Worm (Caenorhabditis elegans) whole organism, L1 larva: Measurements from ENCODE around the gene ZC132.3.

Experiments
- C04F5.9 ChIP-seq: sonication (generic microtip); optimal IDR thresholded peaks from 2 replicates; lab custom pipeline; 2016; ENCODE audit warnings: missing genetic modification characterization, missing compliant biosample characterization
- C34B4.2 ChIP-seq: sonication (generic microtip); optimal IDR thresholded peaks from 2 replicates; lab custom pipeline; 2017; ENCODE audit warnings: mild to moderate bottlenecking, missing genetic modification characterization, missing compliant biosample characterization
- F16B12.6 ChIP-seq: fragments of 150-350 bp; optimal IDR thresholded peaks from 2 replicates; lab custom pipeline; 2014; ENCODE audit warnings: missing biosample characterization, missing genetic modification characterization
- Y116A8C.19 ChIP-seq: sonication (generic microtip); optimal IDR thresholded peaks from 2 replicates; lab custom pipeline; 2016; ENCODE audit warnings: missing compliant biosample characterization, missing genetic modification characterization, borderline replicate concordance
- aha-1 ChIP-seq: fragments of 150-350 bp; optimal IDR thresholded peaks from 2 replicates; lab custom pipeline; 2014; ENCODE audit warnings: missing biosample characterization, missing genetic modification characterization
- alr-1 ChIP-seq: fragments of 200-800 bp; sonication (Bioruptor generic); optimal IDR thresholded peaks from 2 replicates; lab custom pipeline; 2018; ENCODE audit warnings: borderline replicate concordance, mild to moderate bottlenecking, missing genetic modification characterization, missing compliant biosample characterization
- ama-1 ChIP-seq: fragments of 150-350 bp; optimal IDR thresholded peaks from 2 replicates; lab custom pipeline; 2014
- blmp-1 ChIP-seq: fragments of 150-350 bp; optimal IDR thresholded peaks from 2 replicates; lab custom pipeline; 2014; ENCODE audit warnings: missing biosample characterization, missing genetic modification characterization
- ceh-63 ChIP-seq: fragments of 200-800 bp; sonication (Bioruptor generic); optimal IDR thresholded peaks from 2 replicates; lab custom pipeline; 2018; ENCODE audit warnings: mild to moderate bottlenecking, missing genetic modification characterization, missing compliant biosample characterization
- ceh-8 ChIP-seq: fragments of 200-800 bp; sonication (Bioruptor generic); optimal IDR thresholded peaks from 2 replicates; lab custom pipeline; 2018; ENCODE audit warnings: mild to moderate bottlenecking, missing genetic modification characterization, moderate library complexity, missing compliant biosample characterization
- ceh-82 ChIP-seq, 3 experiments: fragments of 150-350 bp in 1 of 3; sonication (generic microtip) in 2 of 3; optimal IDR thresholded peaks; 2 replicates each; lab custom pipeline; 2014 to 2017; ENCODE audit warnings: missing biosample characterization in 3 of 3, missing genetic modification characterization in 3 of 3
- egl-13 ChIP-seq: sonication (generic microtip); optimal IDR thresholded peaks from 2 replicates; lab custom pipeline; 2016; ENCODE audit warnings: missing genotype, missing genetic modification reagents, missing genetic modification characterization, missing compliant biosample characterization
- egl-27 ChIP-seq, 2 experiments: fragments of 150-350 bp in 1 of 2; sonication (generic microtip); optimal IDR thresholded peaks; 3 replicates each; lab custom pipeline; 2017 to 2018; ENCODE audit warnings: missing biosample characterization in 2 of 2, missing genetic modification characterization in 2 of 2, missing genetic modification reagents in 2 of 2
- ets-5 ChIP-seq: fragments of 200-800 bp; sonication (Bioruptor generic); IDR thresholded peaks from 2 replicates; pipeline ENCODE4 v1.3.6; 2022; ENCODE audit warnings: missing genetic modification characterization, missing compliant biosample characterization
- fkh-10 ChIP-seq: sonication (generic microtip); optimal IDR thresholded peaks from 2 replicates; lab custom pipeline; 2017; ENCODE audit warnings: missing biosample characterization, missing genetic modification reagents, missing genetic modification characterization
- fos-1 ChIP-seq: fragments of 150-350 bp; optimal IDR thresholded peaks from 2 replicates; lab custom pipeline; 2014; ENCODE audit warnings: missing biosample characterization, missing genetic modification characterization
- grh-1 ChIP-seq: fragments of 200-800 bp; sonication (Bioruptor generic); IDR thresholded peaks from 2 replicates; pipeline ENCODE4 v1.3.6; 2022; ENCODE audit warnings: missing genetic modification reagents, missing genetic modification characterization, missing compliant biosample characterization
- hlh-17 ChIP-seq: fragments of 200-800 bp; sonication (Bioruptor generic); optimal IDR thresholded peaks from 2 replicates; lab custom pipeline; 2018; ENCODE audit warnings: missing genetic modification characterization, mild to moderate bottlenecking, missing compliant biosample characterization, moderate library complexity, borderline replicate concordance
- hpl-2 ChIP-seq: fragments of 150-350 bp; optimal IDR thresholded peaks from 2 replicates; lab custom pipeline; 2014; ENCODE audit warnings: missing biosample characterization, missing genetic modification reagents, missing genetic modification characterization
- isw-1 ChIP-seq: fragments of 200-800 bp; sonication (Bioruptor generic); IDR thresholded peaks from 2 replicates; pipeline ENCODE4 v1.3.6; 2022; ENCODE audit warnings: missing genetic modification characterization, missing compliant biosample characterization
- lin-15B ChIP-seq: fragments of 150-350 bp; sonication (generic microtip); optimal IDR thresholded peaks from 3 replicates; lab custom pipeline; 2014; ENCODE audit warnings: missing biosample characterization, missing genetic modification characterization
- lin-35 ChIP-seq, 2 experiments: fragments of 150-350 bp; optimal IDR thresholded peaks; 2 replicates each; lab custom pipeline; 2014; ENCODE audit warnings: missing biosample characterization in 2 of 2, missing genetic modification characterization in 2 of 2, missing genetic modification reagents in 2 of 2
- lin-39 ChIP-seq: fragments of 150-350 bp; optimal IDR thresholded peaks from 2 replicates; lab custom pipeline; 2014; ENCODE audit warnings: missing biosample characterization, missing genetic modification reagents, missing genetic modification characterization
- mab-9 ChIP-seq: fragments of 200-800 bp; sonication (Bioruptor generic); IDR thresholded peaks from 2 replicates; pipeline ENCODE4 v1.3.6; 2022; ENCODE audit warnings: missing genetic modification reagents, missing genetic modification characterization, missing compliant biosample characterization
- mef-2 ChIP-seq: fragments of 150-350 bp; optimal IDR thresholded peaks from 2 replicates; lab custom pipeline; 2014; ENCODE audit warnings: missing biosample characterization, missing genetic modification characterization
- nhr-11 ChIP-seq: fragments of 150-350 bp; optimal IDR thresholded peaks from 2 replicates; lab custom pipeline; 2014; ENCODE audit warnings: missing biosample characterization, missing genetic modification characterization
- nhr-12 ChIP-seq: sonication (generic microtip); optimal IDR thresholded peaks from 2 replicates; lab custom pipeline; 2017; ENCODE audit warnings: missing biosample characterization, missing genetic modification characterization
- nhr-71 ChIP-seq: sonication (generic microtip); optimal IDR thresholded peaks from 2 replicates; lab custom pipeline; 2016; ENCODE audit warnings: mild to moderate bottlenecking, missing genetic modification characterization, moderate library complexity, missing compliant biosample characterization
- nhr-77 ChIP-seq: fragments of 150-350 bp; optimal IDR thresholded peaks from 2 replicates; lab custom pipeline; 2014; ENCODE audit warnings: missing biosample characterization, missing genetic modification characterization
- nhr-85 ChIP-seq: sonication (generic microtip); peaks from one replicate; lab custom pipeline; 2016; ENCODE audit warnings: missing genetic modification characterization, inconsistent platforms, missing compliant biosample characterization
- snpc-4 ChIP-seq: fragments of 150-350 bp; optimal IDR thresholded peaks from 2 replicates; lab custom pipeline; 2014; ENCODE audit warnings: missing biosample characterization, missing genetic modification characterization
- snu-23 ChIP-seq: sonication (generic microtip); optimal IDR thresholded peaks from 2 replicates; lab custom pipeline; 2016; ENCODE audit warnings: missing genetic modification characterization, missing compliant biosample characterization
- swsn-7 ChIP-seq: sonication (generic microtip); optimal IDR thresholded peaks from 2 replicates; lab custom pipeline; 2016; ENCODE audit warnings: missing genetic modification characterization, missing compliant biosample characterization
- tbx-2 ChIP-seq: sonication (generic microtip); optimal IDR thresholded peaks from 2 replicates; lab custom pipeline; 2016; ENCODE audit warnings: missing genetic modification characterization, missing compliant biosample characterization
- unc-98 ChIP-seq: fragments of 200-800 bp; sonication (Bioruptor generic); IDR thresholded peaks from 2 replicates; pipeline ENCODE4 v1.3.6; 2022; ENCODE audit warnings: missing genetic modification characterization, missing compliant biosample characterization
- xbp-1 ChIP-seq: sonication (generic microtip); optimal IDR thresholded peaks from 2 replicates; lab custom pipeline; 2016; ENCODE audit warnings: missing genetic modification characterization, missing compliant biosample characterization
- zag-1 ChIP-seq: fragments of 150-350 bp; optimal IDR thresholded peaks from 2 replicates; lab custom pipeline; 2014; ENCODE audit warnings: missing biosample characterization, missing genetic modification characterization
- ztf-11 ChIP-seq, 2 experiments: sonication (generic microtip); optimal IDR thresholded peaks; 2 replicates each; lab custom pipeline; 2016 to 2017; ENCODE audit warnings: missing genetic modification characterization in 2 of 2, missing biosample characterization in 1 of 2, missing compliant biosample characterization in 1 of 2
- ztf-4 ChIP-seq: fragments of 150-350 bp; optimal IDR thresholded peaks from 2 replicates; lab custom pipeline; 2014; ENCODE audit warnings: missing biosample characterization, missing genetic modification characterization

ZC132.3 gene

DNA sequence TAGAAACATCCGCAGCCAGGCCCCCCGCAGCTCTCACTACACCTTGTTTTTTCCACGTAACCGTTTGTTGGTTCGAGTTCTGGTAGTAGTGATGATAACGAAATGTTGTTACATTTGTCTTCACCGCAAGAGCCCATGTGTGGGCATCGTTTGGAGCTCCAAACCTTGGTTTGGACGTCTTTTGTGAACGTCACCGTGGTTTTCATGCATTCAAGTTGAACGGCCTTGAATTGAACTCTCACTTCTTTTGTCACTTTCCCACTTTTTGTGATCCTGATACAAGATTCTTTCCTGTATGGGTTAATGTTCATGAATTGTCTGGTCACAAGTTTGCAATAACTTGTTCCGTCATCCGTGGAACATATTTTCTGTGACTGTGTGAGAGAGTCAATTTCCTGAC, 4.2 kb upstream of the ZC132.3 start:
- TF ChIP-seq fos-1 (tag; lab: Kevin White, UChicago) (no peak), alr-1 (tag; lab: Kevin White, UChicago) (no peak), fkh-10 (GFP tag; lab: Kevin White, UChicago) (no peak), ama-1 (lab: Kevin White, UChicago) (no peak), nhr-12 (tag; lab: Kevin White, UChicago) (no peak), F16B12.6 (tag; lab: Kevin White, UChicago) (no peak), lin-39 (tag; lab: Kevin White, UChicago) (no peak), zag-1 (tag; lab: Kevin White, UChicago) (no peak), xbp-1 (tag; lab: Kevin White, UChicago) (no peak), egl-13 (no peak), ceh-8 (GFP tag; lab: Kevin White, UChicago) (no peak), swsn-7 (tag; lab: Kevin White, UChicago) (no peak), hlh-17 (no peak), isw-1 (GFP tag; lab: Robert Waterston, UW) (no peak), blmp-1 (tag; lab: Kevin White, UChicago) (no peak), ets-5 (GFP tag; lab: Robert Waterston, UW) (no peak), lin-35 (GFP tag; optimal IDR thresholded peaks at IDR 0.05; lab: Kevin White, UChicago) (no peak)

DNA sequence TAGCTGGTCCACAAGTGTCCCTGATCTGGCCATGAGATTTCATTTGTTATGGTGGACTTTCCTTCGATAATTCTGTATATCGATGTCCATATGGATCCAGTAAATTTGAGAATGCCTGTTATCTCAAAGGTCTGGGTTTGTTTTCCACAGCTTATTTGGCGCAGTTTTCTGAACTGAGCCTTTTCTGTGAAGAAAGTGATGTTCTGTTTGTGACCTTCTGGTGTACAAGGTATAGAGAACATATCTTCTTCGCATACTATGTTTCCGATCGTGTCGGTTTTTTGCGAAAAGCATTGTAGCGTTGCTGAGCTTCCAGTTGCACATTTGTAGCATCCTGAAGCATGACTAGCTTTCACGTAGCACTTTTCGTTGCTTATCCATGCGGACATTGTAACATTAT, 3.2 kb upstream of the ZC132.3 start:
- TF ChIP-seq mab-9 (GFP tag; lab: Robert Waterston, UW): no peak
- TF ChIP-seq, all 84 proteins: peak for 0

DNA sequence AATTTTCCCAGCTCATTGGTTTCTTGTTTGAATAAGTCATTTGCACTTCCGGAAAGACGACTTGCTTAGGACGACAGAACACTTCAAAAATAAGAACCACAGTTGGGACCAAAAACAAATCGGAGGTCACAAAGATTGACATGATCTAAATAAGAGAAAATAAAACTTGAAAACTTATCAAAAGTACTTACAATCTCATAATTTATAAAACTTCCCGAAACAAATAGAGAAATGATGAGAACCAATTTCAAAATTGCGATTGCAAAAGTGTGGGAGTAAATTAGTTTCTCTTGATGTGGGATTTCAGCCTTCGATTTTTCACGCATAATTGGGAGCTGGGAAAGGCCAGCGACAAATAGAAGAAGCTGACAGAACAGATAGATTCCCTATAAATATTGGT, 1.1 kb downstream of the ZC132.3 start, which contains the start of gene ZC132.11:
Gene ZC132.11 (minus strand): TSS at position 101 of the 400 bp plus-strand sequence.
- TF ChIP-seq Y116A8C.19 (no peak), ztf-11 (tag; optimal IDR thresholded peaks at IDR 0.05; lab: Kevin White, UChicago) (no peak), egl-13 (no peak), mef-2 (tag; lab: Kevin White, UChicago) (no peak), ztf-4 (tag; lab: Kevin White, UChicago) (no peak), alr-1 (tag; lab: Kevin White, UChicago) (no peak), nhr-71 (no peak), ceh-8 (GFP tag; lab: Kevin White, UChicago) (no peak), snpc-4 (no peak), C34B4.2 (tag; lab: Kevin White, UChicago) (no peak), nhr-77 (no peak), egl-27 (tag; optimal IDR thresholded peaks at IDR 0.05; lab: Kevin White, UChicago) (no peak), lin-15B (tag; lab: Kevin White, UChicago) (no peak), nhr-11 (tag; lab: Kevin White, UChicago) (no peak), hpl-2 (GFP tag; lab: Kevin White, UChicago) (no peak), unc-98 (GFP tag; lab: Robert Waterston, UW) (no peak), swsn-7 (tag; lab: Kevin White, UChicago) (no peak), ceh-82 (tag; optimal IDR thresholded peaks at IDR 0.05; lab: Kevin White, UChicago) (no peak)

DNA sequence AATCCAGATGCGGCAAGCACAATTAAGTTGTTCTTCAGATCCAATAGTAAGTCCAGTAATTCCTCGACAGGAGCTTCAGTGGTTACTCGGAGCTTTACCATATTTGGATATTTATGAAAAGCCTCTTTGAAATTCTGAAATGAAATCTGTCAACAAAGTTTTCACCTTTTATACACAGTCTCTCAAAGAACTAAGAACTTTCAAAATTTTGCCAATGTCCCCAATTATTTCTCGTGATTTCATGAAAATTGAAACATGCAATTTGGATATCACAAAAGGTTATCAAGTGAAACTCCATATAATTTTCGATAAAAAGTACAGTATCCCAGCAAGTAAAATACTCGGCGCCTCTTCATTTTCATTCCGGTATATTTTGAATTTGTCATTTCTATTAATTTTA, 3.7 kb downstream of the ZC132.3 start, which contains the start of gene F47D2.11:
Gene F47D2.11 (minus strand): TSS at position 101 of the 400 bp plus-strand sequence.
- TF ChIP-seq aha-1 (tag; lab: Kevin White, UChicago) (no peak), C04F5.9 (tag; lab: Kevin White, UChicago) (no peak), snpc-4 (no peak), tbx-2 (tag; lab: Kevin White, UChicago) (no peak), nhr-12 (tag; lab: Kevin White, UChicago) (no peak), grh-1 (no peak), hpl-2 (GFP tag; lab: Kevin White, UChicago) (no peak), ceh-63 (no peak), snu-23 (GFP tag; lab: Kevin White, UChicago) (no peak), nhr-11 (tag; lab: Kevin White, UChicago) (no peak), ztf-4 (tag; lab: Kevin White, UChicago) (no peak), nhr-85 (no peak)
